Fruit fly (Drosophila melanogaster): ENCODE data around the gene Arglu1.
A peak's percentile ranks its signal among the peaks of the same experiment; 100 is the strongest.

The Arglu1 gene

DNA sequence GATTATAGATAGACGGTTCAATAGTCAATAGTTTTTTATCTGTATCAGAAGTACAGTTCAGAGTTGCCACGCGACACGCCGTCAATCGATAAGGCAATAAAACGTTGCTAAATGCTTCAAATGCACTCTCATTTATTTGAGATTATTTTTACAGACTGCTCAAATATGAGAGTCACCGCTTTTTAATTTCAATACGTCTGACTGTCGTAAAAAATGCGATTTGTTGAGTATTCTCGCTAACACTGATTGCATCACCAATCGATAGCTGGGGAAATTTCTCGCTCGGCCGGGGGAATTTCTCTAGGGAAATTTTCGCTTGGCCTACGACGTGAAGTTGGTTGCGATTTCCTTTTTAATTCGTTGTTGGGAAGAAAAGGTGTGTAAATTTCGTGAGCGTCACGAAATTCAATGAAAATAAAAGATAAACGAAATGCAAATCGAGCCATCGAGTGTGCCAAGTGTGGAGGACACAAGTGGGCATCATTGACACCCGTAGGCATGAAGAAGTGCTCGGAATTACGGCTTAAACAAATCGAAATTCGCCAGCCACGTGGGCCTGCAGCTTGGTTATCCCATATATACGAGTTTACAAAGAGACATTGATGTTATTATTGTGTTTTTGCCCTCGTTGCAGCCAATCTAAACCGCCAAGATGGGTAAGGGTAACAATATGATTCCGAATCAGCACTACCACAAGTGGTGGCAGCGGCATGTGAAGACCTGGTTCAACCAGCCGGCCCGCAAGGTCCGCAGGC is 29.2 kb upstream of the Arglu1 start, which contains the start of the genes Dref and RpL13 (continued):
- TF ChIP-seq Lpt (GFP tag; optimal IDR thresholded peaks at IDR 0.05) = no peak
- TF ChIP-seq wdn (GFP tag; IDR thresholded peaks at IDR 0.05) = peak; percentile 75
- peak; percentile 92 for TF ChIP-seq NK7.1 (GFP tag; optimal IDR thresholded peaks at IDR 0.05)
- peak; percentile 92 for TF ChIP-seq CG18599 (GFP tag; optimal IDR thresholded peaks at IDR 0.05)
- TF ChIP-seq vfl (GFP tag; optimal IDR thresholded peaks at IDR 0.05) = peak; percentile 65
- TF ChIP-seq Hmr (GFP tag; optimal IDR thresholded peaks at IDR 0.05) = peak; percentile 96
- TF ChIP-seq Nf-YA (GFP tag; IDR thresholded peaks at IDR 0.05) = peak; percentile 72
- peak; percentile 70 for TF ChIP-seq dmrt11E (tag; optimal IDR thresholded peaks at IDR 0.05)
- TF ChIP-seq CG3281 (GFP tag; optimal IDR thresholded peaks at IDR 0.05) = peak; percentile 95
- peak; percentile 89 for TF ChIP-seq CG17186 (GFP tag; optimal IDR thresholded peaks at IDR 0.05)
- peak; percentile 90 for TF ChIP-seq slp2 (GFP tag; optimal IDR thresholded peaks at IDR 0.05)
- TF ChIP-seq br (optimal IDR thresholded peaks at IDR 0.05) = no peak
- TF ChIP-seq CG5953 (GFP tag; IDR thresholded peaks at IDR 0.05) = peak; percentile 73
- peak; percentile 61; the same call in 1 of the 2 replicates for TF ChIP-seq CG8765 (GFP tag; IDR thresholded peaks at IDR 0.05)
- peak; percentile 76 for TF ChIP-seq stwl (tag; optimal IDR thresholded peaks at IDR 0.05)
- peak; percentile 72 for TF ChIP-seq CG11696 (GFP tag; IDR thresholded peaks at IDR 0.05)
- peak; percentile 73 for TF ChIP-seq CG9932 (GFP tag; IDR thresholded peaks at IDR 0.05)
- TF ChIP-seq CG2116 (GFP tag; optimal IDR thresholded peaks at IDR 0.05) = peak; percentile 96
- peak; percentile 91 for TF ChIP-seq org-1 (GFP tag; optimal IDR thresholded peaks at IDR 0.05)
- no peak for TF ChIP-seq Dfd (GFP tag; optimal IDR thresholded peaks at IDR 0.05)
- TF ChIP-seq Doc3 (GFP tag; IDR thresholded peaks at IDR 0.05; ENCODE audit: partially characterized antibody) = peak; percentile 67
- TF ChIP-seq gcm (GFP tag; optimal IDR thresholded peaks at IDR 0.05) = peak; percentile 86
- no peak for TF ChIP-seq Hr39 (optimal IDR thresholded peaks at IDR 0.05)
- TF ChIP-seq dysf (GFP tag; IDR thresholded peaks at IDR 0.05) = peak; percentile 73; the same call in 2 of the 3 replicates
- peak; percentile 93 for TF ChIP-seq Vsx1 (GFP tag; optimal IDR thresholded peaks at IDR 0.05)
- peak; percentile 62 for TF ChIP-seq Six4 (GFP tag; optimal IDR thresholded peaks at IDR 0.05)
- TF ChIP-seq NfI (GFP tag; optimal IDR thresholded peaks at IDR 0.05) = peak; percentile 94
- TF ChIP-seq jumu (GFP tag; optimal IDR thresholded peaks at IDR 0.05) = peak; percentile 82
- no peak for TF ChIP-seq jing (GFP tag; optimal IDR thresholded peaks at IDR 0.05)
- TF ChIP-seq CG6689 (GFP tag; IDR thresholded peaks at IDR 0.05) = peak; percentile 44; the same call in 1 of the 2 replicates
- peak; percentile 69; the same call in 2 of the 3 replicates for TF ChIP-seq CG6791 (GFP tag; IDR thresholded peaks at IDR 0.05; ENCODE audit: partially characterized antibody)
- TF ChIP-seq CG11247 (GFP tag; IDR thresholded peaks at IDR 0.05) = peak; percentile 75
- peak; percentile 69 for TF ChIP-seq bab2 (GFP tag; optimal IDR thresholded peaks at IDR 0.05)
- TF ChIP-seq seq (GFP tag; IDR thresholded peaks at IDR 0.05) = peak; percentile 77
- peak in 1 of 3 experiments; percentile 80 for TF ChIP-seq Stat92E (GFP tag; optimal IDR thresholded peaks at IDR 0.05)
- TF ChIP-seq her (GFP tag; optimal IDR thresholded peaks at IDR 0.05) = peak; percentile 88
- peak; percentile 75; the same call in 2 of the 3 replicates for TF ChIP-seq ken (GFP tag; IDR thresholded peaks at IDR 0.05)
- peak; percentile 94 for TF ChIP-seq CG10431 (GFP tag; optimal IDR thresholded peaks at IDR 0.05)
- peak; percentile 85 for TF ChIP-seq trem (tag; optimal IDR thresholded peaks at IDR 0.05)
- TF ChIP-seq Deaf1 (tag; optimal IDR thresholded peaks at IDR 0.05) = peak; percentile 64
- TF ChIP-seq fd96Cb (tag; optimal IDR thresholded peaks at IDR 0.05) = peak; percentile 40
- peak; percentile 93 for TF ChIP-seq otp (GFP tag; IDR thresholded peaks at IDR 0.05)
- peak; percentile 98 for TF ChIP-seq CG6765 (GFP tag; optimal IDR thresholded peaks at IDR 0.05)
- TF ChIP-seq emc (GFP tag; optimal IDR thresholded peaks at IDR 0.05) = peak; percentile 79
- no peak for TF ChIP-seq CG2199 (GFP tag; IDR thresholded peaks at IDR 0.05)
- TF ChIP-seq CG14050 (GFP tag; IDR thresholded peaks at IDR 0.05) = peak; percentile 69
- TF ChIP-seq CG30020 (tag; optimal IDR thresholded peaks at IDR 0.05) = peak; percentile 80
- TF ChIP-seq Sry-δ (GFP tag; optimal IDR thresholded peaks at IDR 0.05) = peak; percentile 92
- peak; percentile 49; the same call in 1 of the 2 replicates for TF ChIP-seq ssp (GFP tag; IDR thresholded peaks at IDR 0.05)
- peak in 1 of 2 experiments; percentile 84 for TF ChIP-seq Eip74EF (GFP tag; optimal IDR thresholded peaks at IDR 0.05)
